Worm (Caenorhabditis elegans): ENCODE results near the gene rpl-12.

DNA sequence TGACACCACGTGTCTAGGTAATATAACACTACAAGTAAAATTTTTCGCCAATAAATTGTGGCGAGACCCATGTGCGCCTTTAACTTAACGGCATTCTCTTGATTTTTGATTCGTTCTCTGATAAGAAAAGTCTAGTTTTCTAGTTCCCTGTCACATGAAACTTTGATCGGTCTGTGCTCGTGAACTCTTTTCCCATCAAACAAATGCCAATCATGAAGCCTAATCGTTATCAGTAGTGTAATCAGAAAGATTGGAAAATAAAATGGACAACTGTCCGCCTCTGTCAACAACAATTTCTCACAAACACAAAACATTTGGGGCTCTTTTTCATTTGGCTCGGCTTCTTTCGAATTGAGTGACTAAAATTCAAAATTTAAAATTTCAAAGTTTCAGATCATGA lies 13.4 kb upstream of the rpl-12 start, which contains the start of gene ttr-45:
- TF ChIP-seq nhr-76 (tag; optimal IDR thresholded peaks at IDR 0.05), result no peak
- TF ChIP-seq aha-1 (tag), result no peak
- TF ChIP-seq daf-12 (tag; optimal IDR thresholded peaks at IDR 0.05), result no peak
- no peak for TF ChIP-seq madf-5 (GFP tag; IDR thresholded peaks at IDR 0.05)
- TF ChIP-seq snpc-4 (tag; optimal IDR thresholded peaks at IDR 0.05), result no peak
- peak; percentile 1 for TF ChIP-seq mep-1 (tag; optimal IDR thresholded peaks at IDR 0.05)

All from whole organism, L4 larva.